Fruit fly (Drosophila melanogaster) S2 (cell line): ENCODE data around the gene ec.

Experiments used
- CG8478 ChIP-seq: fragments of >200 bp; optimal IDR thresholded peaks from 2 replicates; lab custom pipeline; 2018
- CTCF ChIP-seq, 2 experiments: fragments of >200 bp; optimal IDR thresholded peaks; 2 replicates each; lab custom pipeline; 2018

DNA sequence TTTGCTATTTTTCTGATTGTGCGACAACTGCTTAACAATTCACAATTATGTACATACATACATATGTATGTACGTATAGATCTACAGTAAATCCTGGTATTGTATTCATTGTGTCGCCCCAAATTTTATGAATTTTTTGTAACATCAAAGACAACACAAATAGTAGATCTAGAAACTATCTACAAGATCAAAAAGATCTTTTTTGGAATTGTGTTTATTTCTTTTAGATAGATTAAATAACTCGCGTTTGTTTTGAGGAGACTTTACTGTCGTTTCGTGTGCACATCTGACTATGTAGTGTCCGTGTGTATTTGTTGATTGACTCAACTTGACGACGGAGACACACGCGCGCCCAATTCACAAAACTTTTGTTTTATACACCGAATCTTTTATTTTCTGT is 37.2 kb upstream of the ec start:
- TF ChIP-seq CG8478 (lab: Kevin White, UChicago): no peak
- no peak for TF ChIP-seq CTCF (optimal IDR thresholded peaks at IDR 0.05; lab: Kevin White, UChicago)
